Fruit fly (Drosophila melanogaster) ovary, adult (tissue): ENCODE results near the gene CG15406.

Source experiments
- CG17801 ChIP-seq: fragments of 200-800 bp; optimal IDR thresholded peaks from 2 replicates; lab custom pipeline; 2019; ENCODE audit warnings: missing biosample characterization, mild to moderate bottlenecking, missing genetic modification characterization, moderate library complexity; ENCODE audit not compliant: partially characterized antibody

The CG15406 gene

dm6 chr2L:3304831-3305828 is 3.9 kb upstream of the CG15406 start:
- no peak for TF ChIP-seq CG17801 (GFP tag; lab: Kevin White, UChicago)

- no peak for TF ChIP-seq CG17801 (GFP tag; lab: Kevin White, UChicago)
Observed at dm6 chr2L:3307189-3307588, 1.8 kb upstream of the CG15406 start.

dm6 chr2L:3319731-3320295 is 10.8 kb downstream of the CG15406 start, which contains the start of the genes Fign and CG8837:
Gene Fign (minus strand): TSS chr2L:3319872.
Gene CG8837 (plus strand): TSS chr2L:3320245.
- TF ChIP-seq CG17801 (GFP tag; lab: Kevin White, UChicago): no peak

DNA sequence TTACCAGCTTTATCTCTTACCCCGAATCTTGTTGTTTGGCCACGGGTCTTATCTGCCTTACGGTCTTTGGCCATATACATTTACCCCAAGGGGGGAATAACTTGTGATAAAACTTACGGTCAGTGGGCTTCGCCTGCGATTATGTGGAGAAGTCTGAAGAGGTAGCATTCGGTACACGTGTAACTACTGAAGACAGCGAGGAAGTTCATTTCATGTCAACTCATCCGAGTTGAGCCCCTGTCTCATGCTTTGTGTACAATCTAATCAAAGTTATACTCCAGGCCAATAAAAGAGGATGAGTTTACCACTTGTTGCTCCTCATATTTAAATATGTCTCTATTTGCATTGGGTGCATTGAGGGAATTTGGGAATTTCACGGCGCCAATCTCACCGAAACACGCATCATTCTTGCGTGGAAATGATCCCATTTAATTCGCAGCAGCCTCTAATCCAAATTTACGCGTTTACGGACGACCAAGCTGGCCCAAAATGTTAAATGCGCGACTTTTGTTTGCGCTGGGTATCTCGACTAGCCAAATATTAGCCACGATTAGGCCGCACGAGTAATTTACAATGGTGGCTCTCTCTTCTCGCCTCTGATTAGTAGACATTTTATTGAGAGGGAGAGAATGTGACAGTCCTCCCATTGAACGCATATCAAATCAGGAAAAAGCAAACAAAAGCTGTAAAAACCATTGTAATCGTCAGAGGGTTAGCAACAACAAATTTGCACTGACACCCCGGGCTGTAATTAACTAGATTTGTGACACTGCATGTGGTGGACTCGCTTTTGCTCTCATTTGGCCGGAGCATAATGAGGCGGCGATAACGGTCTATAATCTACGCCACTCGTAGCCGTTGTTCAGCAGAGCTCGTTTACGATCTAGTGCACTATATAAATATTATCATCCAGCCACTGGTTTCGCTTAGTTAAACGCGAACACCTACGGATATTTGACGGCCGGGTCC is 14.6 kb downstream of the CG15406 start, which contains the start of gene CG33281:
Gene CG33281 (plus strand): TSS at position 919 of the 969 bp plus-strand sequence.
- TF ChIP-seq CG17801 (GFP tag; lab: Kevin White, UChicago): no peak

DNA sequence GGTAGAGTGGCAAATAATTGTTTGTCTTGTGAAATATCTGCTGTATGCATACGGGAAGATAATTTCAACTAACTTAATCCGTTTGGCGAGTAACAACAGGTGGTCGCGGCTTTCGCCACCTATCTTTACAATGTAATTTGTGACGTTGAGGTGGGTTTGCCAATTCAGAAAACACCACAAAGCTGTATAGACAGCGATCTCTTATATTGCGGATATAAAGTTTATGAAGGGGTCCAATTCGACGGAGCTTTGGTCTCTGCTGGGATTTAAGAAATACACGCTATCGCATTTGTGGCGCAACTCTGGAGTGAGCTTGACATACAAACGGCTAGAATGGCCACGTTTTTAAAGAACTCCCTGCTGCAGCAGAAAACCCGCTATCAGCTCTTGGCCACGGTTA is 18.6 kb downstream of the CG15406 start, which contains the start of gene CG33282:
Gene CG33282 (plus strand): TSS at position 301 of the 400 bp plus-strand sequence.
- TF ChIP-seq CG17801 (GFP tag; lab: Kevin White, UChicago): no peak

DNA sequence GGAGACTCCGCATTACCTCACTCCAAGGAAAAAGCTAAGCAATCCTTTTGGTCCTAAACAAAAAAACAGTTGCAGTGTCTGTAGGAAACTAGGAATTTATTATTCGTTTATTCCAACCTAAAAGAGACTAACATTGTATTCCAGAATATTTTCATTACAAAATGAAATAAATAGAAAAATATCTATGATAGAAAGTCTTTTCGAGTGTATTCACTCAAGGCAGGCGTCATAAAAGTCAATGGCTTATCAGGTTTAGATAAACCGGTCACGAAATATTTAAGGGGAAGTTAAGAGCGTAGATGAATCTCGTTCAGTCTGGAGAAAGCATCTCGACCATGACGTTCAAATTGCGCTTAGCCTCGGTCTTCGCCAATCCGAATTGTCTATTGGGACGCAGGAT is 21.6 kb downstream of the CG15406 start, which contains the start of gene CG3285:
Gene CG3285 (plus strand): TSS at position 301 of the 400 bp plus-strand sequence.
- no peak for TF ChIP-seq CG17801 (GFP tag; lab: Kevin White, UChicago)

DNA sequence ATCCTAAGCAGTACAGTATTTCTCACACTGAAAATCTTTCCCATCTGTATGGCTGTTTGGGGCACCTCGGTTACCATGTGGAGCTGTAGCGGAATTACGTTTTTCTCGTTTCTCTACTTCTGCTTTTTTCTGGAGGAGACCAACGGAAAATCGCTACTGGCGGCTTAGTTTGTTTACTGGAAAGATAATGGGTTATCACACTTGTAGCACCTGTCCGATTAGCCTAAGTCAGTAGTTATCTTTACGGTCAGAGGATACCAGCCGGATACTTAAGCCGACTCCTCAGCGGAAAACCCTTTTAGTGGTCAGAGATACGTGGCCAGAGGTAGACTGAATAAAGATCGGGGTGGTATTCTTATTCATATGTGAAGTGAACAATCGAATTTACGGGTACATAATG is 23.5 kb downstream of the CG15406 start, which contains the start of gene CG15408:
Gene CG15408 (plus strand): TSS at position 301 of the 400 bp plus-strand sequence.
- no peak for TF ChIP-seq CG17801 (GFP tag; lab: Kevin White, UChicago)

dm6 chr2L:3338566-3339215 is 29.7 kb downstream of the CG15406 start:
- no peak for TF ChIP-seq CG17801 (GFP tag; lab: Kevin White, UChicago)

DNA sequence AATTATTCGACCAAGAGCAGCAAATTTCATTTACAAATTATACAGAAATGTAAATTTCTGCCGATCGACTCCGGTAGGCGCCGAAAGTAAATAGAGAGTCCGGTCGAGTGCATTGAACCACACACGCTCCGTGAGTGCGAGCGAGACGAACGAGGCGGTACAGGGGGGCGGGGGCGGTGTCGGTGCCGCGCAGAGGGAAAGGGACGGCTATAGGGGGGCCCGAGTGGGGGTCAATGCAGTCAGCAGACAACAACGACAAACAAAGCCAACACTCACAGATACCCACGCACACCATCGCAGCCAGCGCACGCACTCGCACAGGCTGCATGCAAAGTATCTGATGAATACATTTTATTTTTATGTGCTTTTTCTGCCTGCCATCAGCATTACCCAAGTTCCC is 30.4 kb downstream of the CG15406 start:
- TF ChIP-seq CG17801 (GFP tag; lab: Kevin White, UChicago): no peak

DNA sequence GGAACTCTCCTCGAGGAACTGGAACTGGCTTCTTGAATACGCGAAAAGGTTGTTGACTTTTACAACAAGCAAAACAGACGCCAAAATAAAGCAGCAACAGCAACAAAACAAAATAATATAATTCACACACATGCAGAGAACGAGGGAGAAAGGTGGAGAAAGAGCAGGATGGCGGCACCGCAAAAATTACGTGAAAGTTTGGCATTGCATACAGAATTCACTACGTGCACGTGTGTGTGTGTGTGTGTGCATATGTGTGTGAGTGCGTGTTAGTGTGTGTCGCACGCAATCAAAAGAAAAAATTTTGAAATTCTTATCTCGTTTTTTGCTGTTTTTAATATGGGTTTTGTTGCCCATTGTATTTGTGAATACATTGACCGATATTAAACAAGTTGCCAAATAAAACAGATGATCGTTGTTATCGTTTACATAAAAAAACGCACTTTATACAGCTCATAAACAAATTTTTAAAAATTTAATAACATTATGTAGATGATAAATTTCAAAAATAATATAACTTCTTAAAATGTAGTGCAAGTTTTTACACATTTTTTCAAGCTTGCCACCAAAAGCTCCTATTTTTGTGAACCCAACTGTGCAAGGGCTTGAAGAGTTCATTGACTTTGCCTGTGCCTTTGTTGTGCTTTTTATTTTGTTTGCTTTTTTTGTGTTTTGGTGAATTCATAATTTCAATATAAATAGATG is 32.4 kb downstream of the CG15406 start:
- no peak for TF ChIP-seq CG17801 (GFP tag; lab: Kevin White, UChicago)

dm6 chr2L:3342369-3342768 is 33.3 kb downstream of the CG15406 start:
- no peak for TF ChIP-seq CG17801 (GFP tag; lab: Kevin White, UChicago)

dm6 chr2L:3345763-3346482 is 36.9 kb downstream of the CG15406 start:
- no peak for TF ChIP-seq CG17801 (GFP tag; lab: Kevin White, UChicago)
